Fruit fly (Drosophila melanogaster) whole organism, embryonic: ENCODE measurements around the gene CG33557.
A peak's percentile ranks its signal among the peaks of the same experiment; 100 is the strongest.

Source experiments
- Asciz ChIP-seq: fragments of 200-800 bp; sonication (Bioruptor generic); optimal IDR thresholded peaks from 2 replicates; lab custom pipeline; 2017; ENCODE audit warnings: missing biosample characterization, mild to moderate bottlenecking, missing genetic modification characterization, missing genetic modification reagents
- CG11504 ChIP-seq: fragments of 200-800 bp; sonication (Bioruptor generic); optimal IDR thresholded peaks from 3 replicates; lab custom pipeline; 2019; ENCODE audit warnings: missing biosample characterization, mild to moderate bottlenecking, missing genetic modification characterization, moderate library complexity
- CG12769 ChIP-seq: fragments of 200-800 bp; sonication (Bioruptor generic); optimal IDR thresholded peaks from 2 replicates; lab custom pipeline; 2019; ENCODE audit warnings: missing biosample characterization, mild to moderate bottlenecking, missing genetic modification characterization, moderate library complexity
- CG15269 ChIP-seq: fragments of 200-800 bp; sonication (Bioruptor generic); optimal IDR thresholded peaks from 2 replicates; lab custom pipeline; 2018; ENCODE audit warnings: missing biosample characterization, mild to moderate bottlenecking, missing genetic modification characterization, moderate library complexity
- CG15479 ChIP-seq: fragments of 200-800 bp; sonication (Bioruptor generic); optimal IDR thresholded peaks from 3 replicates; lab custom pipeline; 2019; ENCODE audit warnings: missing biosample characterization, mild to moderate bottlenecking, missing genetic modification characterization, moderate library complexity
- CG17385 ChIP-seq: fragments of 200-800 bp; sonication (Bioruptor generic); optimal IDR thresholded peaks from 3 replicates; lab custom pipeline; 2018; ENCODE audit warnings: missing biosample characterization, mild to moderate bottlenecking, missing genetic modification characterization
- CG33557 ChIP-seq: fragments of 200-800 bp; sonication (Bioruptor generic); optimal IDR thresholded peaks from 2 replicates; lab custom pipeline; 2019; ENCODE audit warnings: missing biosample characterization, mild to moderate bottlenecking, missing genetic modification characterization, moderate library complexity
- CG4360 ChIP-seq: fragments of 200-800 bp; sonication (Bioruptor generic); IDR thresholded peaks from 2 replicates; pipeline ENCODE4 v1.3.6; 2022; ENCODE audit warnings: missing biosample characterization, missing genetic modification characterization
- CG4424 ChIP-seq: fragments of 200-800 bp; sonication (Bioruptor generic); optimal IDR thresholded peaks from 3 replicates; lab custom pipeline; 2016; ENCODE audit warnings: missing biosample characterization, missing genetic modification characterization
- CG6175 ChIP-seq: fragments of 200-800 bp; sonication (Bioruptor generic); IDR thresholded peaks from 3 replicates; pipeline ENCODE4 v1.3.6; 2022; ENCODE audit warnings: missing biosample characterization, missing genetic modification characterization
- CG7786 ChIP-seq: fragments of 200-800 bp; sonication (Bioruptor generic); optimal IDR thresholded peaks from 2 replicates; lab custom pipeline; 2016; ENCODE audit warnings: missing biosample characterization, missing genetic modification characterization
- CG8924 ChIP-seq: fragments of 200-800 bp; optimal IDR thresholded peaks from 3 replicates; lab custom pipeline; 2019; ENCODE audit warnings: missing biosample characterization, mild to moderate bottlenecking, missing genetic modification characterization, moderate library complexity
- Doc3 ChIP-seq: fragments of 200-800 bp; sonication (Bioruptor generic); IDR thresholded peaks from 3 replicates; pipeline ENCODE4 v1.3.6; 2022; ENCODE audit warnings: missing biosample characterization, missing genetic modification characterization; ENCODE audit not compliant: partially characterized antibody
- Drgx ChIP-seq: fragments of 200-800 bp; sonication (Bioruptor generic); IDR thresholded peaks from 2 replicates; pipeline ENCODE4 v1.3.6; 2022; ENCODE audit warnings: missing biosample characterization, missing genetic modification characterization
- HLH4C ChIP-seq: fragments of 200-800 bp; sonication (Bioruptor generic); IDR thresholded peaks from 3 replicates; pipeline ENCODE4 v1.3.6; 2022; ENCODE audit warnings: missing biosample characterization, missing genetic modification characterization; ENCODE audit not compliant: partially characterized antibody
- Jarid2 ChIP-seq: fragments of 200-800 bp; sonication (Bioruptor generic); optimal IDR thresholded peaks from 3 replicates; lab custom pipeline; 2017; ENCODE audit warnings: mild to moderate bottlenecking, missing biosample characterization, missing genetic modification reagents, missing genetic modification characterization
- Med ChIP-seq: fragments of 200-800 bp; sonication (Bioruptor generic); peaks from one replicate; lab custom pipeline; 2016; ENCODE audit warnings: missing biosample characterization, missing genetic modification characterization, mild to moderate bottlenecking, inconsistent platforms, moderate library complexity
- Pdp1 ChIP-seq, 2 experiments: fragments of 200-800 bp; sonication (Bioruptor generic); optimal IDR thresholded peaks; 3 replicates each; lab custom pipeline; 2016; ENCODE audit warnings: missing biosample characterization in 2 of 2, missing genetic modification characterization in 2 of 2, mild to moderate bottlenecking in 1 of 2, moderate library complexity in 1 of 2
- abd-A ChIP-seq: fragments of 200-800 bp; sonication (Bioruptor generic); optimal IDR thresholded peaks from 3 replicates; lab custom pipeline; 2019; ENCODE audit warnings: missing biosample characterization, mild to moderate bottlenecking, missing genetic modification characterization, moderate library complexity
- bowl ChIP-seq: fragments of 200-800 bp; sonication (Bioruptor generic); IDR thresholded peaks from 2 replicates; pipeline ENCODE4 v1.3.6; 2022; ENCODE audit warnings: missing biosample characterization, missing genetic modification characterization
- br ChIP-seq: fragments of >200 bp; optimal IDR thresholded peaks from 2 replicates; lab custom pipeline; 2017
- chinmo ChIP-seq: fragments of 200-800 bp; sonication (Bioruptor generic); IDR thresholded peaks from 4 replicates; pipeline ENCODE4 v1.3.6; 2022; ENCODE audit warnings: missing biosample characterization, missing genetic modification characterization; ENCODE audit not compliant: partially characterized antibody
- da ChIP-seq: fragments of 200-800 bp; sonication (Bioruptor generic); optimal IDR thresholded peaks from 2 replicates; lab custom pipeline; 2016; ENCODE audit warnings: missing biosample characterization, missing genetic modification characterization
- dimm ChIP-seq: fragments of 200-800 bp; sonication (Bioruptor generic); IDR thresholded peaks from 2 replicates; pipeline ENCODE4 v1.3.6; 2022; ENCODE audit warnings: missing biosample characterization, missing genetic modification characterization
- jigr1 ChIP-seq: fragments of 200-800 bp; sonication (Bioruptor generic); IDR thresholded peaks from 3 replicates; pipeline ENCODE4 v1.3.6; 2022; ENCODE audit warnings: missing biosample characterization, missing genetic modification characterization
- kni ChIP-seq: fragments of 200-800 bp; sonication (Bioruptor generic); optimal IDR thresholded peaks from 3 replicates; lab custom pipeline; 2017; ENCODE audit warnings: mild to moderate bottlenecking, missing biosample characterization, missing genetic modification reagents, missing genetic modification characterization
- nom ChIP-seq: fragments of 200-800 bp; sonication (Bioruptor generic); optimal IDR thresholded peaks from 2 replicates; lab custom pipeline; 2017; ENCODE audit warnings: missing biosample characterization, missing genetic modification characterization, mild to moderate bottlenecking, moderate library complexity, missing genetic modification reagents
- oc ChIP-seq: fragments of 200-800 bp; sonication (Bioruptor generic); optimal IDR thresholded peaks from 2 replicates; lab custom pipeline; 2018; ENCODE audit warnings: missing biosample characterization, mild to moderate bottlenecking, missing genetic modification characterization, moderate library complexity
- prd ChIP-seq, 3 experiments: fragments of >200 bp in 2 of 3; fragments of 200-800 bp in 1 of 3; sonication (Bioruptor generic) in 1 of 3; optimal IDR thresholded peaks in 2 of 3; IDR thresholded peaks in 1 of 3; 2 replicates in 2 of 3; 3 replicates in 1 of 3; pipeline versions ENCODE4 v1.3.6 to Lab custom; 2017 to 2022; ENCODE audit warnings: missing biosample characterization in 1 of 3, missing genetic modification characterization in 1 of 3
- pzg ChIP-seq: fragments of 200-800 bp; sonication (Bioruptor generic); optimal IDR thresholded peaks from 3 replicates; lab custom pipeline; 2018; ENCODE audit warnings: missing biosample characterization, mild to moderate bottlenecking, missing genetic modification characterization, moderate library complexity
- sd ChIP-seq: fragments of 200-800 bp; sonication (Bioruptor generic); optimal IDR thresholded peaks from 3 replicates; lab custom pipeline; 2018; ENCODE audit warnings: missing biosample characterization, mild to moderate bottlenecking, missing genetic modification characterization, moderate library complexity
- seq ChIP-seq: fragments of 200-800 bp; sonication (Bioruptor generic); IDR thresholded peaks from 2 replicates; pipeline ENCODE4 v1.3.6; 2022; ENCODE audit warnings: missing biosample characterization, missing genetic modification characterization
- sqz ChIP-seq: fragments of 200-800 bp; sonication (Bioruptor generic); optimal IDR thresholded peaks from 3 replicates; lab custom pipeline; 2018; ENCODE audit warnings: missing biosample characterization, mild to moderate bottlenecking, missing genetic modification characterization
- stwl ChIP-seq: fragments of 200-800 bp; sonication (Bioruptor generic); optimal IDR thresholded peaks from 3 replicates; lab custom pipeline; 2018; ENCODE audit warnings: missing biosample characterization, mild to moderate bottlenecking, missing genetic modification characterization, moderate library complexity
- tup ChIP-seq: fragments of 200-800 bp; sonication (Bioruptor generic); optimal IDR thresholded peaks from 2 replicates; lab custom pipeline; 2016; ENCODE audit warnings: missing biosample characterization, mild to moderate bottlenecking, missing genetic modification characterization, moderate library complexity
- unc-4 ChIP-seq: fragments of 200-800 bp; sonication (Bioruptor generic); IDR thresholded peaks from 2 replicates; pipeline ENCODE4 v1.3.6; 2022; ENCODE audit warnings: missing biosample characterization, missing genetic modification characterization; ENCODE audit not compliant: partially characterized antibody
- vvl ChIP-seq: fragments of 200-800 bp; sonication (Bioruptor generic); IDR thresholded peaks from 2 replicates; pipeline ENCODE4 v1.3.6; 2022; ENCODE audit warnings: missing biosample characterization, missing genetic modification characterization

CG33557 gene

dm6 chrX:10014738-10015703, 6.0 kb downstream of the CG33557 start:
- no peak for TF ChIP-seq prd (optimal IDR thresholded peaks at IDR 0.05; lab: Kevin White, UChicago)
- TF ChIP-seq prd (GFP tag; IDR thresholded peaks at IDR 0.05; lab: Robert Waterston, UW) = no peak
- TF ChIP-seq vvl (GFP tag; lab: Robert Waterston, UW) = peak; percentile 39; the same call in 1 of the 2 replicates
- peak; percentile 86 for TF ChIP-seq sd
- TF ChIP-seq CG12769 = peak; percentile 49
- TF ChIP-seq HLH4C (GFP tag; lab: Robert Waterston, UW) = no peak
- no peak for TF ChIP-seq CG15479 (GFP tag; lab: Kevin White, UChicago)
- TF ChIP-seq CG17385 = peak; percentile 8
- peak in 1 of 2 experiments; percentile 53 for TF ChIP-seq Pdp1 (GFP tag; optimal IDR thresholded peaks at IDR 0.05; lab: Kevin White, UChicago)
- peak; percentile 21 for TF ChIP-seq oc
- peak; percentile 2 for TF ChIP-seq Med (GFP tag; lab: Kevin White, UChicago)
- TF ChIP-seq kni (GFP tag; lab: Kevin White, UChicago) = peak; percentile 40
- TF ChIP-seq abd-A (tag; lab: Kevin White, UChicago) = peak; percentile 80
- no peak for TF ChIP-seq Asciz (GFP tag; lab: Kevin White, UChicago)
- peak; percentile 95 for TF ChIP-seq CG4424 (GFP tag; lab: Kevin White, UChicago)
- no peak for TF ChIP-seq CG7786

dm6 chrX:10016724-10017123, 7.7 kb downstream of the CG33557 start, which contains the start of gene Cht6:
Gene Cht6, plus strand, starts transcription at chrX:10016845.
- TF ChIP-seq sqz (peak; percentile 0), Jarid2 (GFP tag; lab: Kevin White, UChicago) (peak; percentile 33), pzg (GFP tag; lab: Kevin White, UChicago) (no peak), vvl (GFP tag; lab: Robert Waterston, UW) (0 out of 2 replicates have a peak, but pooled peaks have one; percentile 23), stwl (tag; lab: Kevin White, UChicago) (no peak), CG6175 (GFP tag; lab: Robert Waterston, UW) (peak; percentile 74; the same call in 1 of the 3 replicates), tup (GFP tag; lab: Kevin White, UChicago) (no peak), bowl (0 out of 2 replicates have a peak, but pooled peaks have one; percentile 31), Drgx (GFP tag; lab: Robert Waterston, UW) (peak; percentile 27; the same call in 1 of the 2 replicates), Doc3 (GFP tag; lab: Robert Waterston, UW) (0 out of 3 replicates have a peak, but pooled peaks have one; percentile 9), CG11504 (tag; lab: Kevin White, UChicago) (peak; percentile 75), CG33557 (no peak), CG4360 (0 out of 2 replicates have a peak, but pooled peaks have one; percentile 16), chinmo (GFP tag; lab: Robert Waterston, UW) (peak; percentile 89; the same call in 3 of the 4 replicates), nom (peak; percentile 39), br (lab: Kevin White, UChicago) (no peak)

DNA sequence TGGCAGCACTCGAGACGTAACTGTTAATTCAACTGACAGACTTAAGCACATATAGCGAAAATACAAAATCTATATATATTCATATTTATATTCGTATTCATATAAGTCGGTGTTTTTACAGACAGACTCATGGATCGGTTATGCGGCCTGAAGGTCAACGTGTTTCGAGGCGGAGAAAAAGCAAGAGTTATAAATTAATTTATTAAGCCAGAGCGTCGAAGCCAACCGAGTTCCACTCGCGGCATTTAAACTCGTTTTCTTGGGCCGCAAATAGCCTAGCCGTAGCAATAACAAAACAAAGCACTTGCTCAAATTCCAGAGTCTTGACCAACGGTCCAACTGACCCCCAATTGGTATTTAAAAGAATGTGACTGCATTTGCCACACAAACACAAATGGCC, 11.8 kb downstream of the CG33557 start:
- TF ChIP-seq jigr1 (GFP tag; lab: Robert Waterston, UW) (no peak), CG15479 (GFP tag; lab: Kevin White, UChicago) (no peak), unc-4 (GFP tag; lab: Robert Waterston, UW) (no peak), sd (peak; percentile 72), CG15269 (tag; lab: Kevin White, UChicago) (peak; percentile 28), seq (GFP tag; lab: Robert Waterston, UW) (no peak), Jarid2 (GFP tag; lab: Kevin White, UChicago) (no peak), CG8924 (no peak), dimm (GFP tag; lab: Robert Waterston, UW) (no peak), da (GFP tag; lab: Kevin White, UChicago) (no peak), chinmo (GFP tag; lab: Robert Waterston, UW) (0 out of 4 replicates have a peak, but pooled peaks have one; percentile 57)
- TF ChIP-seq, all 482 proteins: peak for 3
